Fruit fly (Drosophila melanogaster): ENCODE measurements around the gene CG16758.

The CG16758 gene

dm6 chr3L:2469660-2470059 lies 33.7 kb downstream of the CG16758 start:
- peak; percentile 73 for TF ChIP-seq Hr83 (GFP tag; optimal IDR thresholded peaks at IDR 0.05; ENCODE audit: poor library complexity, severe bottlenecking)
- TF ChIP-seq ey (GFP tag; optimal IDR thresholded peaks at IDR 0.05): no peak
- TF ChIP-seq h (GFP tag; optimal IDR thresholded peaks at IDR 0.05): peak; percentile 43
- no peak for TF ChIP-seq Rel (GFP tag; optimal IDR thresholded peaks at IDR 0.05)
- no peak for TF ChIP-seq Rel (tag; optimal IDR thresholded peaks at IDR 0.05)
- peak; percentile 25 for TF ChIP-seq rgr (GFP tag; optimal IDR thresholded peaks at IDR 0.05)
- TF ChIP-seq usp (GFP tag; optimal IDR thresholded peaks at IDR 0.05): no peak
- TF ChIP-seq brk (GFP tag; optimal IDR thresholded peaks at IDR 0.05): no peak
- no peak for TF ChIP-seq dmrt93B (GFP tag; optimal IDR thresholded peaks at IDR 0.05)
- TF ChIP-seq sv (GFP tag; optimal IDR thresholded peaks at IDR 0.05): no peak
- no peak for TF ChIP-seq Vsx2 (GFP tag; optimal IDR thresholded peaks at IDR 0.05; ENCODE audit: partially characterized antibody)
- no peak for TF ChIP-seq OdsH (GFP tag; optimal IDR thresholded peaks at IDR 0.05)
- no peak for TF ChIP-seq N (GFP tag; optimal IDR thresholded peaks at IDR 0.05)
- peak in 1 of 2 experiments; percentile 32 for TF ChIP-seq foxo (GFP tag; optimal IDR thresholded peaks at IDR 0.05)
- peak; percentile 23 for TF ChIP-seq fru (GFP tag; optimal IDR thresholded peaks at IDR 0.05)
- TF ChIP-seq woc (GFP tag; optimal IDR thresholded peaks at IDR 0.05): no peak
- no peak for TF ChIP-seq Sp1 (GFP tag; optimal IDR thresholded peaks at IDR 0.05)
- TF ChIP-seq Hnf4 (GFP tag; optimal IDR thresholded peaks at IDR 0.05): peak; percentile 17
- no peak for TF ChIP-seq Myc (optimal IDR thresholded peaks at IDR 0.05)
- peak; percentile 29 for TF ChIP-seq br (GFP tag; optimal IDR thresholded peaks at IDR 0.05)
- no peak for TF ChIP-seq jim (GFP tag; optimal IDR thresholded peaks at IDR 0.05)
- TF ChIP-seq Dif (GFP tag; optimal IDR thresholded peaks at IDR 0.05; ENCODE audit: partially characterized antibody): no peak
- no peak for TF ChIP-seq Dfd (GFP tag; optimal IDR thresholded peaks at IDR 0.05)
- TF ChIP-seq Hr78 (GFP tag; optimal IDR thresholded peaks at IDR 0.05): no peak
- no peak for TF ChIP-seq psq (GFP tag; optimal IDR thresholded peaks at IDR 0.05)

dm6 chr3L:2468509-2468908 lies 34.9 kb downstream of the CG16758 start:
- TF ChIP-seq Mio (GFP tag; optimal IDR thresholded peaks at IDR 0.05) (no peak), jim (GFP tag; optimal IDR thresholded peaks at IDR 0.05) (no peak)

- no peak for TF ChIP-seq Hr83 (GFP tag; optimal IDR thresholded peaks at IDR 0.05; ENCODE audit: poor library complexity, severe bottlenecking)
- TF ChIP-seq CG9705 (GFP tag; optimal IDR thresholded peaks at IDR 0.05): peak; percentile 77
- peak; percentile 87 for TF ChIP-seq psq (GFP tag; optimal IDR thresholded peaks at IDR 0.05)
- peak; percentile 98 for TF ChIP-seq h (GFP tag; optimal IDR thresholded peaks at IDR 0.05)
- TF ChIP-seq brk (GFP tag; optimal IDR thresholded peaks at IDR 0.05): peak; percentile 80
- peak; percentile 19 for TF ChIP-seq dsf (GFP tag; optimal IDR thresholded peaks at IDR 0.05; ENCODE audit: borderline replicate concordance)
- peak; percentile 90 for TF ChIP-seq woc (GFP tag; optimal IDR thresholded peaks at IDR 0.05)
- peak; percentile 73 for TF ChIP-seq dmrt93B (GFP tag; optimal IDR thresholded peaks at IDR 0.05)
- TF ChIP-seq jim (GFP tag; optimal IDR thresholded peaks at IDR 0.05): no peak
- TF ChIP-seq HLH106 (tag; optimal IDR thresholded peaks at IDR 0.05): peak; percentile 91
- TF ChIP-seq CrebA (GFP tag; optimal IDR thresholded peaks at IDR 0.05; ENCODE audit: borderline replicate concordance): peak; percentile 26
- TF ChIP-seq Myc (optimal IDR thresholded peaks at IDR 0.05): no peak
- TF ChIP-seq fru (GFP tag; optimal IDR thresholded peaks at IDR 0.05): peak; percentile 85
- TF ChIP-seq Jra (GFP tag; optimal IDR thresholded peaks at IDR 0.05): peak; percentile 81
- TF ChIP-seq CG32264 (GFP tag; optimal IDR thresholded peaks at IDR 0.05): peak; percentile 82
- TF ChIP-seq br (GFP tag; optimal IDR thresholded peaks at IDR 0.05): peak; percentile 84
- peak; percentile 78 for TF ChIP-seq sage (GFP tag; optimal IDR thresholded peaks at IDR 0.05)
- no peak for TF ChIP-seq N (GFP tag; optimal IDR thresholded peaks at IDR 0.05)
- peak; percentile 89 for TF ChIP-seq OdsH (GFP tag; optimal IDR thresholded peaks at IDR 0.05)
- no peak for TF ChIP-seq lola (GFP tag; optimal IDR thresholded peaks at IDR 0.05)
- TF ChIP-seq rgr (GFP tag; optimal IDR thresholded peaks at IDR 0.05): peak; percentile 89
- no peak for TF ChIP-seq Dif (GFP tag; optimal IDR thresholded peaks at IDR 0.05; ENCODE audit: partially characterized antibody)
- peak; percentile 13 to 95 for TF ChIP-seq foxo (GFP tag; optimal IDR thresholded peaks at IDR 0.05)
- peak; percentile 65 for TF ChIP-seq Hnf4 (GFP tag; optimal IDR thresholded peaks at IDR 0.05)
- TF ChIP-seq sv (GFP tag; optimal IDR thresholded peaks at IDR 0.05): peak; percentile 49
- TF ChIP-seq Rel (GFP tag; optimal IDR thresholded peaks at IDR 0.05): peak; percentile 79
- TF ChIP-seq Rel (tag; optimal IDR thresholded peaks at IDR 0.05): peak; percentile 70
- TF ChIP-seq pan (optimal IDR thresholded peaks at IDR 0.05): no peak
- TF ChIP-seq Mio (GFP tag; optimal IDR thresholded peaks at IDR 0.05): no peak
- TF ChIP-seq Dfd (GFP tag; optimal IDR thresholded peaks at IDR 0.05): no peak
- peak; percentile 77 for TF ChIP-seq tai (GFP tag; optimal IDR thresholded peaks at IDR 0.05)
- peak; percentile 86 for TF ChIP-seq ey (GFP tag; optimal IDR thresholded peaks at IDR 0.05)
- peak; percentile 66 for TF ChIP-seq GATAd (GFP tag; optimal IDR thresholded peaks at IDR 0.05)
- peak; percentile 90 for TF ChIP-seq Sp1 (GFP tag; optimal IDR thresholded peaks at IDR 0.05)
- TF ChIP-seq Abd-B (GFP tag; optimal IDR thresholded peaks at IDR 0.05): no peak
- no peak for TF ChIP-seq Vsx2 (GFP tag; optimal IDR thresholded peaks at IDR 0.05; ENCODE audit: partially characterized antibody)
Observed at dm6 chr3L:2467424-2467838, 36.0 kb downstream of the CG16758 start.

Data from whole organism, wandering third instar larva.